Fruit fly (Drosophila melanogaster) whole organism, embryonic: Measurements from ENCODE around the gene CG34297.

Experiments used
- Adf1 ChIP-seq: fragments of 200-800 bp; sonication (Bioruptor generic); IDR thresholded peaks from 2 replicates; pipeline ENCODE4 v1.3.6; 2022; ENCODE audit warnings: missing biosample characterization, missing genetic modification characterization
- Atf-2 ChIP-seq: fragments of 200-800 bp; sonication (Bioruptor generic); optimal IDR thresholded peaks from 2 replicates; lab custom pipeline; 2016; ENCODE audit warnings: missing biosample characterization, missing genetic modification characterization
- BEAF-32 ChIP-seq: fragments of 200-800 bp; sonication (Bioruptor generic); optimal IDR thresholded peaks from 3 replicates; lab custom pipeline; 2017; ENCODE audit warnings: missing biosample characterization, missing genetic modification characterization, mild to moderate bottlenecking, moderate library complexity, missing genetic modification reagents
- CG10209 ChIP-seq: fragments of 200-800 bp; sonication (Bioruptor generic); optimal IDR thresholded peaks from 3 replicates; lab custom pipeline; 2017; ENCODE audit warnings: missing biosample characterization, mild to moderate bottlenecking, missing genetic modification characterization, missing genetic modification reagents
- CG10267 ChIP-seq: fragments of 200-800 bp; sonication (Bioruptor generic); optimal IDR thresholded peaks from 2 replicates; lab custom pipeline; 2018; ENCODE audit warnings: missing biosample characterization, mild to moderate bottlenecking, missing genetic modification characterization, moderate library complexity
- CG11085 ChIP-seq: fragments of 200-800 bp; sonication (Bioruptor generic); IDR thresholded peaks from 2 replicates; pipeline ENCODE4 v1.3.6; 2022; ENCODE audit warnings: missing biosample characterization, missing genetic modification characterization
- CG11093 ChIP-seq: fragments of 200-800 bp; sonication (Bioruptor generic); IDR thresholded peaks from 3 replicates; pipeline ENCODE4 v1.3.6; 2022; ENCODE audit warnings: missing biosample characterization, missing genetic modification characterization
- CG12659 ChIP-seq: fragments of 200-800 bp; sonication (Bioruptor generic); optimal IDR thresholded peaks from 3 replicates; lab custom pipeline; 2017; ENCODE audit warnings: mild to moderate bottlenecking, missing biosample characterization, missing genetic modification reagents, missing genetic modification characterization
- CG13894 ChIP-seq: fragments of 200-800 bp; sonication (Bioruptor generic); optimal IDR thresholded peaks from 3 replicates; lab custom pipeline; 2018; ENCODE audit warnings: missing biosample characterization, mild to moderate bottlenecking, missing genetic modification characterization, moderate library complexity
- CG15514 ChIP-seq: fragments of 200-800 bp; sonication (Bioruptor generic); optimal IDR thresholded peaks from 3 replicates; lab custom pipeline; 2017; ENCODE audit warnings: missing biosample characterization, missing genetic modification characterization, mild to moderate bottlenecking, moderate library complexity, missing genetic modification reagents
- CG16863 ChIP-seq: fragments of 200-800 bp; sonication (Bioruptor generic); optimal IDR thresholded peaks from 3 replicates; lab custom pipeline; 2016; ENCODE audit warnings: missing biosample characterization, missing genetic modification characterization
- CG18476 ChIP-seq: fragments of 200-800 bp; sonication (Bioruptor generic); optimal IDR thresholded peaks from 2 replicates; lab custom pipeline; 2016; ENCODE audit warnings: missing biosample characterization, mild to moderate bottlenecking, missing genetic modification characterization
- CG18599 ChIP-seq: fragments of 200-800 bp; sonication (Bioruptor generic); optimal IDR thresholded peaks from 3 replicates; lab custom pipeline; 2017; ENCODE audit warnings: missing biosample characterization, missing genetic modification characterization, mild to moderate bottlenecking, moderate library complexity, missing genetic modification reagents
- CG2199 ChIP-seq: fragments of 200-800 bp; sonication (Bioruptor generic); IDR thresholded peaks from 3 replicates; pipeline ENCODE4 v1.3.6; 2022; ENCODE audit warnings: missing biosample characterization, missing genetic modification characterization
- CG31224 ChIP-seq: fragments of 200-800 bp; sonication (Bioruptor generic); IDR thresholded peaks from 2 replicates; pipeline ENCODE4 v1.3.6; 2022; ENCODE audit warnings: missing biosample characterization, missing genetic modification characterization
- CG4404 ChIP-seq: fragments of 200-800 bp; sonication (Bioruptor generic); IDR thresholded peaks from 2 replicates; pipeline ENCODE4 v1.3.6; 2022; ENCODE audit warnings: missing biosample characterization, missing genetic modification characterization
- CG4617 ChIP-seq: fragments of 200-800 bp; sonication (Bioruptor generic); optimal IDR thresholded peaks from 3 replicates; lab custom pipeline; 2016; ENCODE audit warnings: missing biosample characterization, missing genetic modification characterization, borderline replicate concordance
- CG5245 ChIP-seq: fragments of 200-800 bp; sonication (Bioruptor generic); optimal IDR thresholded peaks from 3 replicates; lab custom pipeline; 2016; ENCODE audit warnings: missing biosample characterization, missing genetic modification characterization
- CG6854 ChIP-seq: fragments of 200-800 bp; sonication (Bioruptor generic); optimal IDR thresholded peaks from 3 replicates; lab custom pipeline; 2017; ENCODE audit warnings: missing biosample characterization, mild to moderate bottlenecking, missing genetic modification characterization
- CG7372 ChIP-seq: fragments of 200-800 bp; sonication (Bioruptor generic); IDR thresholded peaks from 2 replicates; pipeline ENCODE4 v1.3.6; 2022; ENCODE audit warnings: missing biosample characterization, missing genetic modification characterization
- CG7839 ChIP-seq: fragments of 200-800 bp; sonication (Bioruptor generic); optimal IDR thresholded peaks from 3 replicates; lab custom pipeline; 2018; ENCODE audit warnings: missing biosample characterization, mild to moderate bottlenecking, missing genetic modification characterization, moderate library complexity
- CG8944 ChIP-seq: fragments of 200-800 bp; sonication (Bioruptor generic); optimal IDR thresholded peaks from 3 replicates; lab custom pipeline; 2016; ENCODE audit warnings: missing biosample characterization, missing genetic modification characterization
- Deaf1 ChIP-seq: fragments of 200-800 bp; optimal IDR thresholded peaks from 3 replicates; lab custom pipeline; 2019; ENCODE audit warnings: missing biosample characterization, mild to moderate bottlenecking, missing genetic modification characterization, moderate library complexity
- Fer1 ChIP-seq: fragments of 200-800 bp; sonication (Bioruptor generic); optimal IDR thresholded peaks from 2 replicates; lab custom pipeline; 2017; ENCODE audit warnings: missing biosample characterization, mild to moderate bottlenecking, missing genetic modification characterization
- HLH54F ChIP-seq: fragments of 200-800 bp; sonication (Bioruptor generic); optimal IDR thresholded peaks from 3 replicates; lab custom pipeline; 2016; ENCODE audit warnings: missing biosample characterization, missing genetic modification characterization
- MESR4 ChIP-seq: fragments of 200-800 bp; sonication (Bioruptor generic); optimal IDR thresholded peaks from 2 replicates; lab custom pipeline; 2018; ENCODE audit warnings: missing biosample characterization, mild to moderate bottlenecking, missing genetic modification characterization, moderate library complexity
- NC2α ChIP-seq: fragments of 200-800 bp; sonication (Bioruptor generic); optimal IDR thresholded peaks from 2 replicates; lab custom pipeline; 2016; ENCODE audit warnings: missing biosample characterization, missing genetic modification characterization
- Nf-YB ChIP-seq: fragments of 200-800 bp; sonication (Bioruptor generic); optimal IDR thresholded peaks from 3 replicates; lab custom pipeline; 2019; ENCODE audit warnings: missing biosample characterization, mild to moderate bottlenecking, missing genetic modification characterization, moderate library complexity
- Nf-YC ChIP-seq: fragments of 200-800 bp; optimal IDR thresholded peaks from 3 replicates; lab custom pipeline; 2019; ENCODE audit warnings: missing biosample characterization, mild to moderate bottlenecking, missing genetic modification characterization, moderate library complexity
- ap ChIP-seq: fragments of 200-800 bp; sonication (Bioruptor generic); IDR thresholded peaks from 2 replicates; pipeline ENCODE4 v1.3.6; 2022; ENCODE audit warnings: missing biosample characterization, missing genetic modification characterization
- ash1 ChIP-seq: fragments of 200-800 bp; sonication (Bioruptor generic); optimal IDR thresholded peaks from 2 replicates; lab custom pipeline; 2018; ENCODE audit warnings: missing biosample characterization, mild to moderate bottlenecking, missing genetic modification characterization
- caup ChIP-seq: fragments of 200-800 bp; sonication (Bioruptor generic); optimal IDR thresholded peaks from 3 replicates; lab custom pipeline; 2017; ENCODE audit warnings: missing biosample characterization, mild to moderate bottlenecking, missing genetic modification characterization, moderate library complexity; ENCODE audit not compliant: severe bottlenecking
- crp ChIP-seq, 2 experiments: fragments of 200-800 bp; sonication (Bioruptor generic); optimal IDR thresholded peaks; 2 replicates in 1 of 2; 3 replicates in 1 of 2; lab custom pipeline; 2017; ENCODE audit warnings: missing biosample characterization in 2 of 2, missing genetic modification characterization in 2 of 2, mild to moderate bottlenecking in 1 of 2, moderate library complexity in 1 of 2
- dan ChIP-seq: fragments of 200-800 bp; sonication (Bioruptor generic); IDR thresholded peaks from 2 replicates; pipeline ENCODE4 v1.3.6; 2022; ENCODE audit warnings: missing biosample characterization, missing genetic modification characterization
- dmrt11E ChIP-seq: fragments of 200-800 bp; sonication (Bioruptor generic); optimal IDR thresholded peaks from 3 replicates; lab custom pipeline; 2018; ENCODE audit warnings: missing biosample characterization, mild to moderate bottlenecking, missing genetic modification characterization, moderate library complexity
- esg ChIP-seq: fragments of 200-800 bp; sonication (Bioruptor generic); conservative IDR thresholded peaks from 2 replicates; pipeline ENCODE4 v1.3.6; 2022; ENCODE audit warnings: missing biosample characterization, missing genetic modification characterization
- fd96Cb ChIP-seq: fragments of 200-800 bp; sonication (Bioruptor generic); optimal IDR thresholded peaks from 2 replicates; lab custom pipeline; 2018; ENCODE audit warnings: missing biosample characterization, mild to moderate bottlenecking, missing genetic modification characterization, moderate library complexity
- gce ChIP-seq: fragments of 200-800 bp; sonication (Bioruptor generic); IDR thresholded peaks from 3 replicates; pipeline ENCODE4 v1.3.6; 2022; ENCODE audit warnings: missing biosample characterization, missing genetic modification characterization
- ham ChIP-seq: fragments of 200-800 bp; sonication (Bioruptor generic); IDR thresholded peaks from 2 replicates; pipeline ENCODE4 v1.3.6; 2022; ENCODE audit warnings: missing biosample characterization, missing genetic modification characterization
- her ChIP-seq: fragments of 200-800 bp; sonication (Bioruptor generic); optimal IDR thresholded peaks from 2 replicates; lab custom pipeline; 2016; ENCODE audit warnings: missing biosample characterization, missing genetic modification characterization
- org-1 ChIP-seq: fragments of 200-800 bp; sonication (Bioruptor generic); optimal IDR thresholded peaks from 2 replicates; lab custom pipeline; 2017; ENCODE audit warnings: missing biosample characterization, missing genetic modification characterization
- pita ChIP-seq: fragments of 200-800 bp; sonication (Bioruptor generic); optimal IDR thresholded peaks from 2 replicates; lab custom pipeline; 2017; ENCODE audit warnings: missing biosample characterization, mild to moderate bottlenecking, missing genetic modification characterization
- prd ChIP-seq, 3 experiments: fragments of >200 bp in 2 of 3; fragments of 200-800 bp in 1 of 3; sonication (Bioruptor generic) in 1 of 3; optimal IDR thresholded peaks in 2 of 3; IDR thresholded peaks in 1 of 3; 2 replicates in 2 of 3; 3 replicates in 1 of 3; pipeline versions ENCODE4 v1.3.6 to Lab custom; 2017 to 2022; ENCODE audit warnings: missing biosample characterization in 1 of 3, missing genetic modification characterization in 1 of 3
- pros ChIP-seq: fragments of 200-800 bp; sonication (Bioruptor generic); optimal IDR thresholded peaks from 3 replicates; lab custom pipeline; 2019; ENCODE audit warnings: missing biosample characterization, mild to moderate bottlenecking, missing genetic modification characterization, moderate library complexity
- stc ChIP-seq: fragments of 200-800 bp; sonication (Bioruptor generic); IDR thresholded peaks from 2 replicates; pipeline ENCODE4 v1.3.6; 2022; ENCODE audit warnings: missing biosample characterization, missing genetic modification characterization
- toy ChIP-seq: fragments of 200-800 bp; sonication (Bioruptor generic); IDR thresholded peaks from 2 replicates; pipeline ENCODE4 v1.3.6; 2022; ENCODE audit warnings: missing biosample characterization, missing genetic modification characterization
- ttk ChIP-seq: fragments of 200-800 bp; sonication (Bioruptor generic); IDR thresholded peaks from 2 replicates; pipeline ENCODE4 v2.1.2; 2022; ENCODE audit warnings: missing biosample characterization, missing genetic modification characterization
- unc-4 ChIP-seq: fragments of 200-800 bp; sonication (Bioruptor generic); IDR thresholded peaks from 2 replicates; pipeline ENCODE4 v1.3.6; 2022; ENCODE audit warnings: missing biosample characterization, missing genetic modification characterization; ENCODE audit not compliant: partially characterized antibody

The CG34297 gene

dm6 chr3R:6762794-6763407 lies 15.1 kb upstream of the CG34297 start (continued):
- TF ChIP-seq ap (GFP tag; lab: Robert Waterston, UW) (0 out of 2 replicates have a peak, but pooled peaks have one; percentile 9), BEAF-32 (no peak), ttk (GFP tag; lab: Robert Waterston, UW) (peak; percentile 57; the same call in 1 of the 2 replicates), Deaf1 (peak; percentile 67), CG7839 (peak; percentile 93), NC2α (GFP tag; lab: Kevin White, UChicago) (peak; percentile 35), caup (peak; percentile 54), dan (GFP tag; lab: Robert Waterston, UW) (peak; percentile 53), CG10209 (GFP tag; lab: Kevin White, UChicago) (peak; percentile 87), MESR4 (GFP tag; lab: Kevin White, UChicago) (no peak), CG4404 (GFP tag; lab: Robert Waterston, UW) (peak; percentile 93), Adf1 (GFP tag; lab: Robert Waterston, UW) (no peak), org-1 (GFP tag; lab: Kevin White, UChicago) (peak; percentile 77), CG16863 (GFP tag; lab: Kevin White, UChicago) (peak; percentile 31), gce (GFP tag; lab: Robert Waterston, UW) (no peak), CG10267 (tag; lab: Kevin White, UChicago) (peak; percentile 94), CG11085 (GFP tag; lab: Robert Waterston, UW) (no peak), CG11093 (GFP tag; lab: Robert Waterston, UW) (peak; percentile 77), prd (optimal IDR thresholded peaks at IDR 0.05; lab: Kevin White, UChicago) (no peak), prd (GFP tag; IDR thresholded peaks at IDR 0.05; lab: Robert Waterston, UW) (peak; percentile 89), ham (no peak), CG31224 (GFP tag; lab: Robert Waterston, UW) (peak; percentile 56), Nf-YC (tag; lab: Kevin White, UChicago) (peak; percentile 24), CG6854 (GFP tag; lab: Kevin White, UChicago) (peak; percentile 38), CG15514 (GFP tag; lab: Kevin White, UChicago) (no peak), toy (GFP tag; lab: Robert Waterston, UW) (no peak), pros (peak; percentile 90), dmrt11E (tag; lab: Kevin White, UChicago) (peak; percentile 99), CG4617 (GFP tag; lab: Kevin White, UChicago) (peak; percentile 62), CG18599 (peak; percentile 63), CG5245 (GFP tag; lab: Kevin White, UChicago) (peak; percentile 60), her (GFP tag; lab: Kevin White, UChicago) (peak; percentile 4), esg (GFP tag; lab: Robert Waterston, UW) (peak; percentile 66), CG12659 (GFP tag; lab: Kevin White, UChicago) (peak; percentile 70), ash1 (GFP tag; lab: Kevin White, UChicago) (no peak), Atf-2 (GFP tag; lab: Kevin White, UChicago) (peak; percentile 48), stc (GFP tag; lab: Robert Waterston, UW) (no peak), HLH54F (GFP tag; lab: Kevin White, UChicago) (peak; percentile 12), crp (GFP tag; optimal IDR thresholded peaks at IDR 0.05; lab: Kevin White, UChicago) (peak in 1 of 2 experiments; percentile 17), Fer1 (GFP tag; lab: Kevin White, UChicago) (no peak), CG13894 (no peak), CG2199 (GFP tag; lab: Robert Waterston, UW) (0 out of 3 replicates have a peak, but pooled peaks have one; percentile 54), fd96Cb (peak; percentile 93), unc-4 (GFP tag; lab: Robert Waterston, UW) (no peak), Nf-YB (peak; percentile 82), pita (no peak), CG18476 (GFP tag; lab: Kevin White, UChicago) (peak; percentile 40), CG7372 (GFP tag; lab: Robert Waterston, UW) (no peak; the same call in 1 of the 2 replicates), CG8944 (GFP tag; lab: Kevin White, UChicago) (peak; percentile 4)
